Worm (Caenorhabditis elegans) whole organism, L4 larva: ENCODE data around the gene ugt-47.

Experiments
- ctbp-1 ChIP-seq: fragments of 200-800 bp; sonication (Bioruptor generic); IDR thresholded peaks from 2 replicates; pipeline ENCODE4 v1.3.6; 2022; ENCODE audit warnings: missing genetic modification reagents, missing genetic modification characterization, missing compliant biosample characterization
- daf-16 ChIP-seq, 3 experiments: sonication (generic microtip); optimal IDR thresholded peaks; 2 replicates each; lab custom pipeline; 2016 to 2017; ENCODE audit warnings: missing genetic modification characterization in 3 of 3, missing genetic modification reagents in 3 of 3, mild to moderate bottlenecking in 2 of 3, missing compliant biosample characterization in 2 of 3, missing biosample characterization in 1 of 3, moderate library complexity in 1 of 3
- nhr-11 ChIP-seq: fragments of 150-350 bp; optimal IDR thresholded peaks from 2 replicates; lab custom pipeline; 2014; ENCODE audit warnings: missing biosample characterization, missing genetic modification characterization

ce11 chrV:10084864-10085263 lies 13.5 kb downstream of the ugt-47 start, which contains the start of gene R04B5.6:
- TF ChIP-seq daf-16 (GFP tag; optimal IDR thresholded peaks at IDR 0.05; lab: Kevin White, UChicago) (no peak), daf-16 (tag; optimal IDR thresholded peaks at IDR 0.05; lab: Kevin White, UChicago) (no peak), nhr-11 (no peak), ctbp-1 (no peak)
